Worm (Caenorhabditis elegans) whole organism, L4 larva: Measurements from ENCODE around the gene T23E7.2.

Experiments
- F10B5.3 ChIP-seq: sonication (generic microtip); optimal IDR thresholded peaks from 2 replicates; lab custom pipeline; 2016; ENCODE audit warnings: mild to moderate bottlenecking, missing genetic modification characterization, missing compliant biosample characterization
- F37D6.2 ChIP-seq: sonication (generic microtip); optimal IDR thresholded peaks from 2 replicates; lab custom pipeline; 2016; ENCODE audit warnings: mild to moderate bottlenecking, missing genetic modification characterization, missing compliant biosample characterization
- T26A8.4 ChIP-seq: fragments of 200-800 bp; sonication (Bioruptor generic); IDR thresholded peaks from 2 replicates; pipeline ENCODE4 v1.3.6; 2022; ENCODE audit warnings: missing genetic modification characterization, missing compliant biosample characterization
- Y105C5A.15 ChIP-seq: fragments of 200-800 bp; sonication (Bioruptor generic); IDR thresholded peaks from 2 replicates; pipeline ENCODE4 v1.3.6; 2022; ENCODE audit warnings: missing genetic modification characterization, missing compliant biosample characterization
- Y75B8A.6 ChIP-seq: fragments of 200-800 bp; sonication (Bioruptor generic); IDR thresholded peaks from 2 replicates; pipeline ENCODE4 v1.3.6; 2022; ENCODE audit warnings: missing genetic modification reagents, missing genetic modification characterization, missing compliant biosample characterization
- aha-1 ChIP-seq: fragments of 150-350 bp; peaks from one replicate; lab custom pipeline; 2014; ENCODE audit warnings: missing biosample characterization, missing genetic modification characterization
- aly-2 ChIP-seq: sonication (generic microtip); optimal IDR thresholded peaks from 2 replicates; lab custom pipeline; 2018; ENCODE audit warnings: missing biosample characterization, missing genetic modification characterization
- ama-1 ChIP-seq: fragments of 150-350 bp; optimal IDR thresholded peaks from 2 replicates; lab custom pipeline; 2014; ENCODE audit warnings: inconsistent platforms, mixed read lengths
- arid-1 ChIP-seq: fragments of 200-800 bp; sonication (Bioruptor generic); conservative IDR thresholded peaks from 2 replicates; pipeline ENCODE4 v1.3.6; 2022; ENCODE audit warnings: missing genetic modification reagents, missing genetic modification characterization, missing compliant biosample characterization
- attf-4 ChIP-seq: sonication (generic microtip); optimal IDR thresholded peaks from 3 replicates; lab custom pipeline; 2017; ENCODE audit warnings: missing biosample characterization, missing genetic modification characterization
- ceh-20 ChIP-seq: fragments of 200-800 bp; sonication (Bioruptor generic); IDR thresholded peaks from 2 replicates; pipeline ENCODE4 v1.3.6; 2022; ENCODE audit warnings: missing genetic modification reagents, missing genetic modification characterization, missing compliant biosample characterization
- ceh-28 ChIP-seq: fragments of 150-350 bp; optimal IDR thresholded peaks from 2 replicates; lab custom pipeline; 2014; ENCODE audit warnings: missing biosample characterization, missing genetic modification reagents, missing genetic modification characterization
- ceh-32 ChIP-seq: sonication (generic microtip); optimal IDR thresholded peaks from 2 replicates; lab custom pipeline; 2016; ENCODE audit warnings: mild to moderate bottlenecking, missing genetic modification characterization, missing compliant biosample characterization; ENCODE audit not compliant: poor library complexity
- ceh-44 ChIP-seq: fragments of 200-800 bp; sonication (Bioruptor generic); IDR thresholded peaks from 2 replicates; pipeline ENCODE4 v1.3.6; 2022; ENCODE audit warnings: missing genetic modification reagents, missing genetic modification characterization, missing compliant biosample characterization
- daf-12 ChIP-seq: fragments of 150-350 bp; optimal IDR thresholded peaks from 2 replicates; lab custom pipeline; 2014; ENCODE audit warnings: missing biosample characterization, missing genetic modification reagents, missing genetic modification characterization
- daf-16 ChIP-seq, 3 experiments: sonication (generic microtip); optimal IDR thresholded peaks; 2 replicates each; lab custom pipeline; 2016 to 2017; ENCODE audit warnings: missing genetic modification characterization in 3 of 3, missing genetic modification reagents in 3 of 3, mild to moderate bottlenecking in 2 of 3, missing compliant biosample characterization in 2 of 3, missing biosample characterization in 1 of 3, moderate library complexity in 1 of 3
- dmd-6 ChIP-seq: fragments of 200-800 bp; sonication (Bioruptor generic); IDR thresholded peaks from 2 replicates; pipeline ENCODE4 v1.3.6; 2022; ENCODE audit warnings: missing genetic modification reagents, missing genetic modification characterization, missing compliant biosample characterization
- dmd-8 ChIP-seq: fragments of 200-800 bp; sonication (Bioruptor generic); IDR thresholded peaks from 2 replicates; pipeline ENCODE4 v1.3.6; 2022; ENCODE audit warnings: missing genetic modification characterization, missing compliant biosample characterization
- dmd-9 ChIP-seq: fragments of 200-800 bp; sonication (Bioruptor generic); IDR thresholded peaks from 2 replicates; pipeline ENCODE4 v1.3.6; 2022; ENCODE audit warnings: missing genetic modification reagents, missing genetic modification characterization, missing compliant biosample characterization
- dpl-1 ChIP-seq: fragments of 150-350 bp; optimal IDR thresholded peaks from 2 replicates; lab custom pipeline; 2014; ENCODE audit warnings: missing biosample characterization, missing genetic modification reagents, missing genetic modification characterization
- duxl-1 ChIP-seq: sonication (generic microtip); optimal IDR thresholded peaks from 2 replicates; lab custom pipeline; 2016; ENCODE audit warnings: mild to moderate bottlenecking, missing genetic modification characterization, moderate library complexity, missing compliant biosample characterization; ENCODE audit not compliant: poor library complexity
- dve-1 ChIP-seq: sonication (generic microtip); optimal IDR thresholded peaks from 2 replicates; lab custom pipeline; 2017; ENCODE audit warnings: antibody characterized with exemption, mild to moderate bottlenecking, missing genetic modification characterization, missing compliant biosample characterization; ENCODE audit not compliant: insufficient read depth
- fos-1 ChIP-seq: fragments of 150-350 bp; optimal IDR thresholded peaks from 2 replicates; lab custom pipeline; 2014; ENCODE audit warnings: missing biosample characterization, missing genetic modification characterization
- gei-8 ChIP-seq: fragments of 200-800 bp; sonication (Bioruptor generic); optimal IDR thresholded peaks from 2 replicates; lab custom pipeline; 2018; ENCODE audit warnings: mild to moderate bottlenecking, missing genetic modification characterization, missing compliant biosample characterization
- hif-1 ChIP-seq, 2 experiments: sonication (generic microtip); optimal IDR thresholded peaks; 2 replicates each; lab custom pipeline; 2016 to 2017; ENCODE audit warnings: missing compliant biosample characterization in 2 of 2, missing genetic modification characterization in 2 of 2, missing genetic modification reagents in 2 of 2, missing genotype in 2 of 2, mild to moderate bottlenecking in 1 of 2
- hlh-11 ChIP-seq: fragments of 200-800 bp; sonication (Bioruptor generic); optimal IDR thresholded peaks from 2 replicates; lab custom pipeline; 2018; ENCODE audit warnings: mild to moderate bottlenecking, missing genetic modification characterization, missing compliant biosample characterization
- hlh-30 ChIP-seq: sonication (generic microtip); optimal IDR thresholded peaks from 2 replicates; lab custom pipeline; 2017; ENCODE audit warnings: antibody characterized with exemption, mild to moderate bottlenecking, missing genetic modification characterization, missing compliant biosample characterization; ENCODE audit not compliant: insufficient read depth
- jun-1 ChIP-seq: fragments of 150-350 bp; optimal IDR thresholded peaks from 2 replicates; lab custom pipeline; 2014; ENCODE audit warnings: missing biosample characterization, missing genetic modification reagents, missing genetic modification characterization
- lim-7 ChIP-seq: fragments of 200-800 bp; sonication (Bioruptor generic); IDR thresholded peaks from 2 replicates; pipeline ENCODE4 v1.3.6; 2022; ENCODE audit warnings: missing genetic modification characterization, missing compliant biosample characterization
- lin-13 ChIP-seq: fragments of 150-350 bp; optimal IDR thresholded peaks from 2 replicates; lab custom pipeline; 2014; ENCODE audit warnings: missing biosample characterization, missing genetic modification reagents, missing genetic modification characterization
- lin-29 ChIP-seq: fragments of 200-800 bp; sonication (Bioruptor generic); IDR thresholded peaks from 2 replicates; pipeline ENCODE4 v1.3.6; 2022; ENCODE audit warnings: missing genetic modification reagents, missing genetic modification characterization, missing compliant biosample characterization
- lsy-2 ChIP-seq, 2 experiments: fragments of 150-350 bp in 1 of 2; sonication (generic microtip) in 1 of 2; optimal IDR thresholded peaks; 2 replicates each; lab custom pipeline; 2014 to 2017; ENCODE audit warnings: missing biosample characterization in 2 of 2, missing genetic modification characterization in 2 of 2
- mdl-1 ChIP-seq, 2 experiments: fragments of 150-350 bp in 1 of 2; sonication (generic microtip) in 1 of 2; optimal IDR thresholded peaks; 2 replicates each; lab custom pipeline; 2014 to 2017; ENCODE audit warnings: missing biosample characterization in 2 of 2, missing genetic modification characterization in 2 of 2
- mep-1 ChIP-seq: fragments of 150-350 bp; sonication (generic microtip); optimal IDR thresholded peaks from 3 replicates; lab custom pipeline; 2014; ENCODE audit warnings: missing biosample characterization, missing genetic modification characterization
- mes-2 ChIP-seq: sonication (generic microtip); optimal IDR thresholded peaks from 2 replicates; lab custom pipeline; 2016; ENCODE audit warnings: missing genotype, mild to moderate bottlenecking, missing genetic modification characterization, missing compliant biosample characterization; ENCODE audit not compliant: poor library complexity, severe bottlenecking
- mxl-3 ChIP-seq: fragments of 200-800 bp; sonication (Bioruptor generic); optimal IDR thresholded peaks from 2 replicates; lab custom pipeline; 2018; ENCODE audit warnings: mild to moderate bottlenecking, missing genetic modification characterization, missing compliant biosample characterization
- nhr-10 ChIP-seq: fragments of 150-350 bp; optimal IDR thresholded peaks from 2 replicates; lab custom pipeline; 2014; ENCODE audit warnings: missing biosample characterization, missing genetic modification characterization
- nhr-11 ChIP-seq: fragments of 150-350 bp; optimal IDR thresholded peaks from 2 replicates; lab custom pipeline; 2014; ENCODE audit warnings: missing biosample characterization, missing genetic modification characterization
- nhr-28 ChIP-seq: fragments of 150-350 bp; optimal IDR thresholded peaks from 2 replicates; lab custom pipeline; 2014; ENCODE audit warnings: missing biosample characterization, missing genetic modification characterization
- nhr-48 ChIP-seq: sonication (generic microtip); optimal IDR thresholded peaks from 2 replicates; lab custom pipeline; 2016; ENCODE audit warnings: mild to moderate bottlenecking, missing genetic modification characterization, missing compliant biosample characterization
- nhr-77 ChIP-seq: fragments of 150-350 bp; optimal IDR thresholded peaks from 2 replicates; lab custom pipeline; 2014; ENCODE audit warnings: missing biosample characterization, missing genetic modification characterization
- php-3 ChIP-seq: fragments of 200-800 bp; sonication (Bioruptor generic); IDR thresholded peaks from 2 replicates; pipeline ENCODE4 v1.3.6; 2022; ENCODE audit warnings: missing genetic modification reagents, missing genetic modification characterization, missing compliant biosample characterization
- pqm-1 ChIP-seq: sonication (generic microtip); optimal IDR thresholded peaks from 2 replicates; lab custom pipeline; 2017; ENCODE audit warnings: missing biosample characterization, missing genetic modification characterization
- rbr-2 ChIP-seq: sonication (generic microtip); optimal IDR thresholded peaks from 2 replicates; lab custom pipeline; 2016; ENCODE audit warnings: missing genotype, missing genetic modification characterization, missing compliant biosample characterization
- snpc-1.2 ChIP-seq: fragments of 200-800 bp; sonication (Bioruptor generic); IDR thresholded peaks from 2 replicates; pipeline ENCODE4 v1.3.6; 2022; ENCODE audit warnings: missing genetic modification reagents, missing genetic modification characterization, missing compliant biosample characterization
- snpc-4 ChIP-seq: fragments of 150-350 bp; optimal IDR thresholded peaks from 2 replicates; lab custom pipeline; 2014; ENCODE audit warnings: missing biosample characterization, missing genetic modification characterization
- tra-1 ChIP-seq: fragments of 200-800 bp; sonication (Bioruptor generic); IDR thresholded peaks from 2 replicates; pipeline ENCODE4 v1.3.6; 2022; ENCODE audit warnings: missing genetic modification reagents, missing genetic modification characterization, missing compliant biosample characterization
- unc-62 ChIP-seq, 3 experiments: fragments of 150-350 bp in 1 of 3; sonication (generic microtip); optimal IDR thresholded peaks in 2 of 3; peaks in 1 of 3; 1 replicate in 1 of 3; 2 replicates in 2 of 3; lab custom pipeline; 2014 to 2017; ENCODE audit warnings: missing biosample characterization in 3 of 3, missing genetic modification characterization in 3 of 3, missing genetic modification reagents in 3 of 3, missing genotype in 1 of 3
- zfp-2 ChIP-seq: sonication (generic microtip); optimal IDR thresholded peaks from 2 replicates; lab custom pipeline; 2016; ENCODE audit warnings: mild to moderate bottlenecking, missing genetic modification characterization, missing compliant biosample characterization
- zfp-3 ChIP-seq: fragments of 200-800 bp; sonication (Bioruptor generic); conservative IDR thresholded peaks from 2 replicates; pipeline ENCODE4 v1.3.6; 2022; ENCODE audit warnings: missing genetic modification reagents, missing genetic modification characterization, missing compliant biosample characterization
- zip-11 ChIP-seq: fragments of 200-800 bp; sonication (Bioruptor generic); IDR thresholded peaks from 2 replicates; pipeline ENCODE4 v1.3.6; 2022; ENCODE audit warnings: missing genetic modification characterization, missing compliant biosample characterization

The T23E7.2 gene

DNA sequence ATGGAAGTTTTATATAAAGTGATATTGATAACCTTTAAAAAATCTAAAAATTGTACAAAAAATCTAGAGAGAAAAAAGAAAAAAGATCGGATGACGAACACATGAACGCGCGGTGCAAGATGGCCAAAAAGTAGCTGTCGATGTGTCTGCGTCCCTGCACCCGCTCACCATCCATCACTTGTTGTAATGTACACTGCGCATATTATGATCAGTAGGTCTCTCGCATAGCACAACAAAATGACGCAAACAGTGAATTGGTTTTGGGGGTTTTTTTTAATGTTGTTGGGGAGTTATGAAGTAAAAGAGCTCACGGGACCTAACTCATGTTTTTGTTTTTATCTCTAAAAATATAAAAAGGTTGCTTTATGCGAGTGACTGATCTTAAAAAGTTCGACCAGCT is 39.1 kb upstream of the T23E7.2 start:
- TF ChIP-seq arid-1 = no peak
- peak in 1 of 2 experiments; percentile 73 for TF ChIP-seq hif-1 (tag; optimal IDR thresholded peaks at IDR 0.05; lab: Kevin White, UChicago)
- no peak for TF ChIP-seq snpc-4 (tag; lab: Kevin White, UChicago)
- TF ChIP-seq lsy-2 (tag; optimal IDR thresholded peaks at IDR 0.05; lab: Kevin White, UChicago) = peak in 1 of 2 experiments; percentile 31
- no peak for TF ChIP-seq nhr-10 (tag; lab: Kevin White, UChicago)
- TF ChIP-seq dmd-8 (GFP tag; lab: Robert Waterston, UW) = no peak
- no peak for TF ChIP-seq nhr-48 (tag; lab: Kevin White, UChicago)
- no peak for TF ChIP-seq jun-1 (tag; lab: Kevin White, UChicago)
- TF ChIP-seq lin-13 = no peak
- no peak for TF ChIP-seq nhr-11
- TF ChIP-seq mep-1 (tag; lab: Kevin White, UChicago) = peak; percentile 29
- no peak for TF ChIP-seq rbr-2 (tag; lab: Kevin White, UChicago)
- no peak for TF ChIP-seq zfp-3 (GFP tag; lab: Robert Waterston, UW)
- no peak for TF ChIP-seq php-3 (GFP tag; lab: Robert Waterston, UW)
- no peak for TF ChIP-seq aly-2 (tag; lab: Kevin White, UChicago)
- no peak for TF ChIP-seq zfp-2 (tag; lab: Kevin White, UChicago)
- TF ChIP-seq fos-1 (tag; lab: Kevin White, UChicago) = no peak
- no peak for TF ChIP-seq mxl-3 (GFP tag; lab: Kevin White, UChicago)
- no peak for TF ChIP-seq T26A8.4
- no peak for TF ChIP-seq dmd-9 (GFP tag; lab: Robert Waterston, UW)
- no peak for TF ChIP-seq gei-8 (GFP tag; lab: Kevin White, UChicago)
- peak; percentile 25; the same call in 1 of the 2 replicates for TF ChIP-seq dmd-6
- TF ChIP-seq zip-11 (GFP tag; lab: Robert Waterston, UW) = no peak
- no peak for TF ChIP-seq F37D6.2
- TF ChIP-seq snpc-1.2 (GFP tag; lab: Robert Waterston, UW) = no peak
- no peak for TF ChIP-seq tra-1
- TF ChIP-seq pqm-1 = no peak
- no peak for TF ChIP-seq daf-12 (tag; lab: Kevin White, UChicago)
- peak; percentile 45 for TF ChIP-seq dve-1 (tag; lab: Kevin White, UChicago)
- TF ChIP-seq Y105C5A.15 (GFP tag; lab: Robert Waterston, UW) = no peak
- 0 out of 2 replicates have a peak, but pooled peaks have one; percentile 10 for TF ChIP-seq ceh-20
- no peak for TF ChIP-seq ceh-28 (tag; lab: Kevin White, UChicago)
- TF ChIP-seq hlh-11 (tag; lab: Kevin White, UChicago) = peak; percentile 47
- TF ChIP-seq ceh-44 (GFP tag; lab: Robert Waterston, UW) = no peak
- no peak for TF ChIP-seq unc-62 (GFP tag; optimal IDR thresholded peaks at IDR 0.05 in 1 of 2; lab: Kevin White, UChicago)
- no peak for TF ChIP-seq unc-62 (tag; optimal IDR thresholded peaks at IDR 0.05; lab: Kevin White, UChicago)
- no peak for TF ChIP-seq duxl-1 (tag; lab: Kevin White, UChicago)
- TF ChIP-seq Y75B8A.6 = no peak
- TF ChIP-seq dpl-1 (GFP tag; lab: Kevin White, UChicago) = no peak
- TF ChIP-seq nhr-28 (tag; lab: Kevin White, UChicago) = peak; percentile 13
- TF ChIP-seq aha-1 (tag; lab: Kevin White, UChicago) = peak; percentile 87
- no peak for TF ChIP-seq lim-7 (GFP tag; lab: Robert Waterston, UW)
- TF ChIP-seq lin-29 (GFP tag; lab: Robert Waterston, UW) = no peak
- no peak for TF ChIP-seq F10B5.3
- no peak for TF ChIP-seq ama-1
- peak; percentile 37 for TF ChIP-seq nhr-77
- TF ChIP-seq mdl-1 (tag; optimal IDR thresholded peaks at IDR 0.05; lab: Kevin White, UChicago) = peak in 1 of 2 experiments; percentile 61
- TF ChIP-seq hlh-30 (tag; lab: Kevin White, UChicago) = peak; percentile 81
- no peak for TF ChIP-seq ceh-32
- peak in 1 of 2 experiments; percentile 15 for TF ChIP-seq daf-16 (GFP tag; optimal IDR thresholded peaks at IDR 0.05; lab: Kevin White, UChicago)
- TF ChIP-seq daf-16 (tag; optimal IDR thresholded peaks at IDR 0.05; lab: Kevin White, UChicago) = peak; percentile 28
- no peak for TF ChIP-seq attf-4 (tag; lab: Kevin White, UChicago)
- TF ChIP-seq mes-2 (tag; lab: Kevin White, UChicago) = peak; percentile 45
